Fruit fly (Drosophila melanogaster): ENCODE data around the gene Spn77Bc.

The Spn77Bc gene

DNA sequence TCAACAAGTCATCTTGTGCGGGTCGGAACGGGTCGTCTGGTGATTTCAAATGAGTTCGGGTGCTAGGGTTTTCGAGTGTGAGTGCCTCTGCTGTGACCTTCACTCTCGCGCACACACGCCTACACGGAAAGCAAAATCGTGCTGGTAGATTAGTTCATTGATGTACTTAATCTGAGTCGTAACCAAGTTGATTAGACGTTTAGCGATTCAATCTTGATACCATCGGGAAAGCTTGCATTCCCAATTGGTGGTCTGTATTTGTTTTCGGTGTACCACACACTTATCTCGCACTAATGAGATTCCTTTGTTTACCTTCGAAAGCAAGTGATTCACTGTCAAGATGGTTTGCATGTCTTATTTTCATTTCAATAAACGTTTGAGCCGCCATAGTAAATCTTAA, 46.5 kb downstream of the Spn77Bc start (continued):
- peak; percentile 3; the same call in 1 of the 2 replicates for TF ChIP-seq CG1024 (GFP tag; IDR thresholded peaks at IDR 0.05)
- TF ChIP-seq H2.0 (GFP tag; IDR thresholded peaks at IDR 0.05): peak; percentile 50
- no peak for TF ChIP-seq CG30431 (GFP tag; optimal IDR thresholded peaks at IDR 0.05)
- TF ChIP-seq CG16813 (GFP tag; IDR thresholded peaks at IDR 0.05; ENCODE audit: partially characterized antibody): no peak
- TF ChIP-seq tup (GFP tag; optimal IDR thresholded peaks at IDR 0.05): no peak
- TF ChIP-seq twi (tag; optimal IDR thresholded peaks at IDR 0.05): no peak
- no peak for TF ChIP-seq zen (tag; optimal IDR thresholded peaks at IDR 0.05)
- TF ChIP-seq CG12659 (GFP tag; optimal IDR thresholded peaks at IDR 0.05): peak; percentile 22
- TF ChIP-seq CG13123 (GFP tag; optimal IDR thresholded peaks at IDR 0.05): no peak
- no peak for TF ChIP-seq C15 (GFP tag; IDR thresholded peaks at IDR 0.05)
- TF ChIP-seq bbx (GFP tag; IDR thresholded peaks at IDR 0.05; ENCODE audit: partially characterized antibody): no peak
- no peak for TF ChIP-seq odd (GFP tag; optimal IDR thresholded peaks at IDR 0.05)
- no peak for TF ChIP-seq CG2116 (GFP tag; optimal IDR thresholded peaks at IDR 0.05)
- no peak for TF ChIP-seq en (GFP tag; optimal IDR thresholded peaks at IDR 0.05)
- no peak for TF ChIP-seq CG6654 (GFP tag; optimal IDR thresholded peaks at IDR 0.05)
- peak; percentile 24 for TF ChIP-seq CG10654 (GFP tag; optimal IDR thresholded peaks at IDR 0.05)
- TF ChIP-seq Fer1 (GFP tag; optimal IDR thresholded peaks at IDR 0.05): peak; percentile 59
- no peak for TF ChIP-seq CG3726 (GFP tag; IDR thresholded peaks at IDR 0.05)
- TF ChIP-seq Lim3 (GFP tag; IDR thresholded peaks at IDR 0.05): no peak
- TF ChIP-seq CG14965 (GFP tag; optimal IDR thresholded peaks at IDR 0.05; ENCODE audit: borderline replicate concordance): no peak
- peak; percentile 28 for TF ChIP-seq Fer3 (tag; optimal IDR thresholded peaks at IDR 0.05)
- TF ChIP-seq Fer2 (tag; optimal IDR thresholded peaks at IDR 0.05): no peak
- no peak for TF ChIP-seq CG1792 (GFP tag; optimal IDR thresholded peaks at IDR 0.05)
- peak; percentile 16 for TF ChIP-seq pum (GFP tag; optimal IDR thresholded peaks at IDR 0.05)
- peak; percentile 8 for TF ChIP-seq CG9817 (tag; optimal IDR thresholded peaks at IDR 0.05)
- no peak for TF ChIP-seq CG11398 (GFP tag; optimal IDR thresholded peaks at IDR 0.05)
- no peak for TF ChIP-seq CG1647 (GFP tag; optimal IDR thresholded peaks at IDR 0.05)
- peak; percentile 29 for TF ChIP-seq bab2 (GFP tag; optimal IDR thresholded peaks at IDR 0.05)
- no peak for TF ChIP-seq CG15073 (GFP tag; optimal IDR thresholded peaks at IDR 0.05)
- no peak for TF ChIP-seq dm (GFP tag; optimal IDR thresholded peaks at IDR 0.05)
- TF ChIP-seq fd64A (GFP tag; optimal IDR thresholded peaks at IDR 0.05): no peak
- TF ChIP-seq CG4617 (GFP tag; optimal IDR thresholded peaks at IDR 0.05; ENCODE audit: borderline replicate concordance): no peak
- TF ChIP-seq Mad (GFP tag; optimal IDR thresholded peaks at IDR 0.05): no peak
- no peak for TF ChIP-seq Dip3 (GFP tag; optimal IDR thresholded peaks at IDR 0.05)
- TF ChIP-seq Dbx (GFP tag; IDR thresholded peaks at IDR 0.05): 0 out of 3 replicates have a peak, but pooled peaks have one; percentile 18
- TF ChIP-seq Atf6 (GFP tag; IDR thresholded peaks at IDR 0.05): peak; percentile 70
- no peak for TF ChIP-seq sima (GFP tag; optimal IDR thresholded peaks at IDR 0.05)
- no peak for TF ChIP-seq ham (GFP tag; IDR thresholded peaks at IDR 0.05)
- no peak for TF ChIP-seq CG17912 (GFP tag; optimal IDR thresholded peaks at IDR 0.05)
- peak; percentile 58 for TF ChIP-seq GATAe (GFP tag; conservative IDR thresholded peaks at IDR 0.05)
- no peak for TF ChIP-seq Lhr (GFP tag; optimal IDR thresholded peaks at IDR 0.05)
- TF ChIP-seq hbn (GFP tag; IDR thresholded peaks at IDR 0.05; ENCODE audit: partially characterized antibody): no peak
- no peak for TF ChIP-seq CG7745 (tag; optimal IDR thresholded peaks at IDR 0.05)
- no peak for TF ChIP-seq CG6254 (GFP tag; optimal IDR thresholded peaks at IDR 0.05)
- no peak for TF ChIP-seq kah (GFP tag; optimal IDR thresholded peaks at IDR 0.05)
- no peak for TF ChIP-seq Gsc (GFP tag; IDR thresholded peaks at IDR 0.05)
- no peak for TF ChIP-seq stc (GFP tag; IDR thresholded peaks at IDR 0.05)
- no peak for TF ChIP-seq bigmax (GFP tag; optimal IDR thresholded peaks at IDR 0.05)
- TF ChIP-seq caup (GFP tag; optimal IDR thresholded peaks at IDR 0.05; ENCODE audit: severe bottlenecking): peak; percentile 50
- TF ChIP-seq CG3065 (GFP tag; optimal IDR thresholded peaks at IDR 0.05): no peak
- TF ChIP-seq btn (GFP tag; optimal IDR thresholded peaks at IDR 0.05): no peak
- TF ChIP-seq salm (tag; optimal IDR thresholded peaks at IDR 0.05): no peak
